Fruit fly (Drosophila melanogaster): Measurements from ENCODE around the gene AkhR.

Gene AkhR

DNA sequence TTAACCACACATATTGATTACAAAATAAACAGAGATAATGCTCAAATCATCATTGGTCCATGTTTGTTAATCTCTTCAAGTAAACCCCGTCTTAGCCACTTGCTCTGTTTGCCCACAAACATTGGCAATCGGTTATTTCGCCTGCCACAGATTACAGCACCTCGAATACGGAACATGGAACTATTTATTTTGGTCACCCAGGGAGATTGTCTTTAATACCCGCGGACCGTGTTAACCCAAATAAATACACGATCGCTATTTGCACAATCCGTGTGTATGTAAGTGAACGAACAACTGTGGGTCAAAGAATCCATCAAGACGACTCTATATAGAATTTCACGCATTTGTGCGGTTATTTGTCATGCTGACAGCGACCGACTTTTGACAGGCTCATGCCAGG is 15.2 kb downstream of the AkhR start (continued):
- TF ChIP-seq inv (GFP tag; IDR thresholded peaks at IDR 0.05; ENCODE audit: partially characterized antibody) (no peak), CG8388 (GFP tag; optimal IDR thresholded peaks at IDR 0.05) (no peak), h (optimal IDR thresholded peaks at IDR 0.05) (no peak), CG17568 (GFP tag; optimal IDR thresholded peaks at IDR 0.05) (peak; percentile 67), ken (GFP tag; IDR thresholded peaks at IDR 0.05) (no peak), hbn (GFP tag; IDR thresholded peaks at IDR 0.05; ENCODE audit: partially characterized antibody) (no peak), nerfin-1 (tag; optimal IDR thresholded peaks at IDR 0.05) (no peak), p53 (GFP tag; optimal IDR thresholded peaks at IDR 0.05) (no peak), Hr39 (optimal IDR thresholded peaks at IDR 0.05) (no peak), CG8290 (GFP tag; optimal IDR thresholded peaks at IDR 0.05) (peak; percentile 31), CG8290 (tag; optimal IDR thresholded peaks at IDR 0.05) (peak in 1 of 2 experiments; percentile 39), CG10462 (GFP tag; optimal IDR thresholded peaks at IDR 0.05) (peak; percentile 28), CG3726 (GFP tag; IDR thresholded peaks at IDR 0.05) (no peak), CG6854 (GFP tag; optimal IDR thresholded peaks at IDR 0.05) (no peak), CG3995 (GFP tag; optimal IDR thresholded peaks at IDR 0.05) (no peak), Ssrp (tag; optimal IDR thresholded peaks at IDR 0.05) (no peak), CG4854 (GFP tag; optimal IDR thresholded peaks at IDR 0.05) (no peak), Hr3 (GFP tag; optimal IDR thresholded peaks at IDR 0.05) (no peak), org-1 (GFP tag; optimal IDR thresholded peaks at IDR 0.05) (peak; percentile 73), Vsx1 (GFP tag; optimal IDR thresholded peaks at IDR 0.05) (peak; percentile 7), CoRest (tag; optimal IDR thresholded peaks at IDR 0.05) (peak; percentile 11), BtbVII (GFP tag; optimal IDR thresholded peaks at IDR 0.05) (no peak), z (GFP tag; IDR thresholded peaks at IDR 0.05) (no peak), aop (GFP tag; IDR thresholded peaks at IDR 0.05) (no peak), Antp (GFP tag; optimal IDR thresholded peaks at IDR 0.05) (no peak), mirr (GFP tag; optimal IDR thresholded peaks at IDR 0.05) (peak; percentile 50), CG14667 (GFP tag; IDR thresholded peaks at IDR 0.05) (no peak), CG11093 (GFP tag; IDR thresholded peaks at IDR 0.05) (no peak), CG12659 (GFP tag; optimal IDR thresholded peaks at IDR 0.05) (peak; percentile 10), prd (optimal IDR thresholded peaks at IDR 0.05) (no peak), prd (GFP tag; IDR thresholded peaks at IDR 0.05) (peak; percentile 50; the same call in 2 of the 3 replicates), CG10147 (GFP tag; optimal IDR thresholded peaks at IDR 0.05) (no peak), dati (GFP tag; IDR thresholded peaks at IDR 0.05) (no peak), Nf-YA (GFP tag; IDR thresholded peaks at IDR 0.05) (no peak), klu (GFP tag; IDR thresholded peaks at IDR 0.05) (no peak), CG11504 (tag; optimal IDR thresholded peaks at IDR 0.05) (no peak), ind (GFP tag; optimal IDR thresholded peaks at IDR 0.05) (no peak), CG6813 (GFP tag; optimal IDR thresholded peaks at IDR 0.05) (peak; percentile 82), Fer1 (GFP tag; optimal IDR thresholded peaks at IDR 0.05) (no peak), CG7786 (GFP tag; optimal IDR thresholded peaks at IDR 0.05) (no peak), sqz (GFP tag; optimal IDR thresholded peaks at IDR 0.05) (no peak), exex (tag; optimal IDR thresholded peaks at IDR 0.05) (no peak), CG11085 (GFP tag; IDR thresholded peaks at IDR 0.05) (no peak), Neu2 (GFP tag; optimal IDR thresholded peaks at IDR 0.05; ENCODE audit: borderline replicate concordance) (peak; percentile 52), al (GFP tag; IDR thresholded peaks at IDR 0.05) (no peak), gsb-n (tag; optimal IDR thresholded peaks at IDR 0.05) (peak; percentile 67), Side (GFP tag; optimal IDR thresholded peaks at IDR 0.05) (peak; percentile 40), oc (tag; optimal IDR thresholded peaks at IDR 0.05) (peak; percentile 10), Fer2 (tag; optimal IDR thresholded peaks at IDR 0.05) (no peak), CG2116 (GFP tag; optimal IDR thresholded peaks at IDR 0.05) (peak; percentile 22), vfl (GFP tag; optimal IDR thresholded peaks at IDR 0.05) (no peak), amos (GFP tag; IDR thresholded peaks at IDR 0.05; ENCODE audit: partially characterized antibody) (no peak), CG2712 (tag; optimal IDR thresholded peaks at IDR 0.05) (peak; percentile 36)

Measured in whole organism, embryonic.